Fruit fly (Drosophila melanogaster) whole organism: ENCODE measurements around the gene RpS21.

ENCODE experiments used
- CG8478 ChIP-seq: fragments of >200 bp; optimal IDR thresholded peaks from 2 replicates; lab custom pipeline; 2018; ENCODE audit warnings: inconsistent platforms
- Dll ChIP-seq: fragments of >200 bp; optimal IDR thresholded peaks from 2 replicates; lab custom pipeline; 2017
- EcR ChIP-seq, 2 experiments: fragments of >200 bp; optimal IDR thresholded peaks; 2 replicates each; lab custom pipeline; 2017; ENCODE audit warnings: missing biosample characterization in 2 of 2, missing genetic modification characterization in 2 of 2, missing genetic modification reagents in 2 of 2
- pan ChIP-seq: fragments of >200 bp; optimal IDR thresholded peaks from 2 replicates; lab custom pipeline; 2017
- psq ChIP-seq: fragments of >200 bp; optimal IDR thresholded peaks from 2 replicates; lab custom pipeline; 2017
- usp ChIP-seq: fragments of >200 bp; optimal IDR thresholded peaks from 2 replicates; lab custom pipeline; 2017; ENCODE audit warnings: missing biosample characterization, missing genetic modification characterization, mixed read lengths

DNA sequence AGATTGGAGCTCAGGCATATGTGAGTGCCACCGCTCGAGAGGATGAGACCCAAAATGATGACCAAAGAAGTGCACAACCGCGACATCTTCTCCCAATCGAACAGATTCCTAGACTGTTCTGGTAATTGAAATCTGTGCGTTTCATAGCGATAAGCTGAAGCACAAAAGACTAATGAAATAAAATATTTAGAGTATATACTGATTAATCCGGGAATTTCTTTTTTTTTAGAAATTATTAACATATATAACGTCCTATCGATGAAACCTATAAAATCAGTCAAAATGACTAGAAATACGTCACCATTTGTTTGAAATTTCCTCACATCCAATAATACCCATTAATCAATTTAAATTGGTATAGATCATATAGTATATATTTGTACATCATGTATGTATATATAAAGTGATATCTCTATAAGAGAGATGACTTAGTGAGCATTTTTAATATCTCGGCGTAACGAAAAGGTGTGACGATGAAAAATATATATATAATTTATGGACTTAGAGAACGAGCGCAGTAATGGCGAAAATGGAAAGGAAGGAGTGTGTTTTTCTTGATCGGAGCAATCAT is 8.7 kb upstream of the RpS21 start, which contains the start of the genes CG3117 and CG2983:
- no peak for TF ChIP-seq Dll
- no peak for TF ChIP-seq pan
- TF ChIP-seq usp = no peak
- no peak for TF ChIP-seq psq (lab: Kevin White, UChicago)
- TF ChIP-seq CG8478 (lab: Kevin White, UChicago) = no peak
- no peak for TF ChIP-seq EcR (GFP tag; optimal IDR thresholded peaks at IDR 0.05; lab: Kevin White, UChicago)
